Fruit fly (Drosophila melanogaster) S2 (cell line): ENCODE results near the gene TP53INP.

Experiments used
- CG8478 ChIP-seq: fragments of >200 bp; optimal IDR thresholded peaks from 2 replicates; lab custom pipeline; 2018
- CTCF ChIP-seq, 2 experiments: fragments of >200 bp; optimal IDR thresholded peaks; 2 replicates each; lab custom pipeline; 2018

dm6 chr3L:4359688-4360375 is 46.9 kb upstream of the TP53INP start:
- TF ChIP-seq CG8478 (lab: Kevin White, UChicago) (no peak), CTCF (optimal IDR thresholded peaks at IDR 0.05; lab: Kevin White, UChicago) (no peak)
